Worm (Caenorhabditis elegans): ENCODE data around the gene Y64H9A.2.

DNA sequence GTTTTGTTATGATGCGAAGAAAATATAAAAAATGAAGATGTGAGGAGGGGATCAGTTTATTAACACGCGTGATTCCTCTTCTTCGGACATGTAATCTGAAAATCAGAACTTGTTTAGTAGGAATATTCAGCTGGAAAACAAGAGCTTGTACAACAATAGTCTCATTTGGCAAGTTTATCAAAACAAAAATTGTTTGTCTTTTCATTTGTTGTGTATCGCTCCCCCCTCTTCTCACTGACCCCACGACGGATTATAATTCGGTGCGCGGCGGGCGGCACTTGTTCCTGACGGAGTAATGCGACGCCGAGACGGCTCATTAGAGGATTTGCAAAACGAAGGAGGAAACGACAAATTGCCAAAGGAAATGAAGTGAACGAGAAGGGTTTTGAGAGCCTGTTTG is 9.9 kb upstream of the Y64H9A.2 start, which contains the start of gene ZC449.4:
- TF ChIP-seq ztf-11 (tag; optimal IDR thresholded peaks at IDR 0.05) (no peak), ces-1 (GFP tag; optimal IDR thresholded peaks at IDR 0.05) (no peak), lin-13 (GFP tag; optimal IDR thresholded peaks at IDR 0.05) (no peak), ceh-82 (tag; optimal IDR thresholded peaks at IDR 0.05) (no peak), lir-3 (tag; optimal IDR thresholded peaks at IDR 0.05) (no peak), zag-1 (tag; optimal IDR thresholded peaks at IDR 0.05) (no peak)
